Fruit fly (Drosophila melanogaster): Measurements from ENCODE around the gene Gr61a.

DNA sequence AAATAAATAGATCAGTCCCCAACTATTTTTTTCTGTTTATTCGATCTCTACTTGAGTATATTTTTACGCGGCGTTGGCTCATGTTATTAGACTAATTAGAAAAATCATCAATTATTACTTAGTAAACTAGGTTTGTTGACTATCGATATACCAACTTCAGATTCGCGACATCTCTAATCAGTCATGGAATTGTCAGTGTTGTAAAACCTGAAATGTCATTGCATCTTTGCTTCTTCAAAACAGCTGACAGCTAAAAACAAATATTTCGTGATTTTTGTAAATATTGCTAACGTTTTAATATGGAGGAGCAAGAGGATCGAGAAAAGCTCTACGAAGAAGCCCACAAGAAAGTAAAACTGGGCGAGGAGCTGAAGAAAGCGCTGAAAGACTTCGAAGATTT is 7.4 kb upstream of the Gr61a start, which contains the start of gene CG42553:
- TF ChIP-seq CG8478 (optimal IDR thresholded peaks at IDR 0.05) (no peak), usp (GFP tag; optimal IDR thresholded peaks at IDR 0.05) (no peak)

Measured in whole organism.